Worm (Caenorhabditis elegans) whole organism, L3 larva: ENCODE measurements around the gene Y73F8A.35.
A peak's percentile ranks its signal among the peaks of the same experiment; 100 is the strongest.
"Not testable (repeated sequence)": the region's sequence is repeated elsewhere in the genome, so short reads cannot be mapped to it uniquely, and the experiment has no call there.

Source experiments
- R02D3.7 ChIP-seq: fragments of 150-350 bp; optimal IDR thresholded peaks from 2 replicates; lab custom pipeline; 2014; ENCODE audit warnings: missing biosample characterization, missing genetic modification characterization
- ZK546.5 ChIP-seq: sonication (generic microtip); optimal IDR thresholded peaks from 2 replicates; lab custom pipeline; 2017; ENCODE audit warnings: missing biosample characterization, missing genetic modification characterization
- aly-2 ChIP-seq: fragments of 150-350 bp; optimal IDR thresholded peaks from 2 replicates; lab custom pipeline; 2014; ENCODE audit warnings: missing biosample characterization, missing genetic modification characterization
- ama-1 ChIP-seq: fragments of 150-350 bp; optimal IDR thresholded peaks from 2 replicates; lab custom pipeline; 2018
- ceh-16 ChIP-seq: sonication (generic microtip); optimal IDR thresholded peaks from 2 replicates; lab custom pipeline; 2017; ENCODE audit warnings: missing biosample characterization, missing genetic modification characterization
- ceh-28 ChIP-seq: fragments of 150-350 bp; optimal IDR thresholded peaks from 2 replicates; lab custom pipeline; 2014; ENCODE audit warnings: missing biosample characterization, missing genetic modification reagents, missing genetic modification characterization
- egl-27 ChIP-seq: sonication (generic microtip); optimal IDR thresholded peaks from 4 replicates; lab custom pipeline; 2017; ENCODE audit warnings: missing biosample characterization, missing genetic modification reagents, missing genetic modification characterization
- elt-1 ChIP-seq: fragments of 150-350 bp; optimal IDR thresholded peaks from 2 replicates; lab custom pipeline; 2014; ENCODE audit warnings: missing biosample characterization, missing genetic modification characterization
- elt-2 ChIP-seq: sonication (generic microtip); optimal IDR thresholded peaks from 2 replicates; lab custom pipeline; 2016; ENCODE audit warnings: missing genetic modification reagents, mild to moderate bottlenecking, missing genetic modification characterization, missing compliant biosample characterization
- fos-1 ChIP-seq: fragments of 150-350 bp; optimal IDR thresholded peaks from 2 replicates; lab custom pipeline; 2014; ENCODE audit warnings: missing biosample characterization, missing genetic modification characterization
- lin-15B ChIP-seq: fragments of 150-350 bp; optimal IDR thresholded peaks from 2 replicates; lab custom pipeline; 2014; ENCODE audit warnings: missing biosample characterization, missing genetic modification characterization
- lin-39 ChIP-seq: fragments of 150-350 bp; optimal IDR thresholded peaks from 2 replicates; lab custom pipeline; 2018; ENCODE audit warnings: missing biosample characterization, missing genetic modification reagents, missing genetic modification characterization
- mml-1 ChIP-seq: fragments of 150-350 bp; sonication (generic microtip); optimal IDR thresholded peaks from 3 replicates; lab custom pipeline; 2014; ENCODE audit warnings: missing biosample characterization, missing genetic modification characterization
- nfya-1 ChIP-seq: sonication (generic microtip); optimal IDR thresholded peaks from 2 replicates; lab custom pipeline; 2017; ENCODE audit warnings: missing genetic modification characterization, mild to moderate bottlenecking, missing compliant biosample characterization, antibody characterized with exemption, moderate library complexity; ENCODE audit not compliant: insufficient read depth
- nhr-12 ChIP-seq: fragments of 150-350 bp; optimal IDR thresholded peaks from 2 replicates; lab custom pipeline; 2014; ENCODE audit warnings: missing biosample characterization, missing genetic modification characterization
- nhr-23 ChIP-seq: fragments of 150-350 bp; optimal IDR thresholded peaks from 2 replicates; lab custom pipeline; 2014; ENCODE audit warnings: missing biosample characterization, missing genetic modification reagents, missing genetic modification characterization
- nhr-237 ChIP-seq: fragments of 150-350 bp; optimal IDR thresholded peaks from 2 replicates; lab custom pipeline; 2014; ENCODE audit warnings: missing biosample characterization, missing genetic modification characterization
- nhr-28 ChIP-seq: fragments of 150-350 bp; optimal IDR thresholded peaks from 2 replicates; lab custom pipeline; 2014; ENCODE audit warnings: missing biosample characterization, missing genetic modification characterization
- nhr-67 ChIP-seq: fragments of 150-350 bp; optimal IDR thresholded peaks from 2 replicates; lab custom pipeline; 2014; ENCODE audit warnings: missing biosample characterization, missing genetic modification characterization
- nhr-76 ChIP-seq: fragments of 150-350 bp; sonication (generic microtip); optimal IDR thresholded peaks from 5 replicates; lab custom pipeline; 2014; ENCODE audit warnings: missing biosample characterization, missing genetic modification characterization
- nhr-77 ChIP-seq: fragments of 150-350 bp; optimal IDR thresholded peaks from 2 replicates; lab custom pipeline; 2014; ENCODE audit warnings: missing biosample characterization, missing genetic modification characterization
- pqm-1 ChIP-seq: fragments of 150-350 bp; optimal IDR thresholded peaks from 2 replicates; lab custom pipeline; 2017; ENCODE audit warnings: missing biosample characterization, missing genetic modification characterization, inconsistent platforms
- sea-2 ChIP-seq: fragments of 150-350 bp; sonication (generic microtip); optimal IDR thresholded peaks from 4 replicates; lab custom pipeline; 2014; ENCODE audit warnings: missing biosample characterization, missing genetic modification reagents, missing genetic modification characterization
- skn-1 ChIP-seq: fragments of 150-350 bp; optimal IDR thresholded peaks from 2 replicates; lab custom pipeline; 2014; ENCODE audit warnings: missing biosample characterization, missing genetic modification characterization
- snpc-4 ChIP-seq: fragments of 150-350 bp; optimal IDR thresholded peaks from 2 replicates; lab custom pipeline; 2014; ENCODE audit warnings: missing biosample characterization, missing genetic modification characterization
- tbx-2 ChIP-seq: sonication (generic microtip); optimal IDR thresholded peaks from 2 replicates; lab custom pipeline; 2016; ENCODE audit warnings: mild to moderate bottlenecking, missing genetic modification characterization, missing compliant biosample characterization
- unc-62 ChIP-seq: fragments of 150-350 bp; sonication (generic microtip); optimal IDR thresholded peaks from 4 replicates; lab custom pipeline; 2014; ENCODE audit warnings: missing biosample characterization, missing genetic modification reagents, missing genetic modification characterization
- zag-1 ChIP-seq: fragments of 150-350 bp; optimal IDR thresholded peaks from 2 replicates; lab custom pipeline; 2014; ENCODE audit warnings: missing biosample characterization, missing genetic modification characterization
- ztf-11 ChIP-seq: fragments of 150-350 bp; optimal IDR thresholded peaks from 2 replicates; lab custom pipeline; 2014; ENCODE audit warnings: missing biosample characterization, missing genetic modification characterization
- ztf-4 ChIP-seq: fragments of 150-350 bp; optimal IDR thresholded peaks from 2 replicates; lab custom pipeline; 2014; ENCODE audit warnings: missing biosample characterization, missing genetic modification characterization

Gene Y73F8A.35

DNA sequence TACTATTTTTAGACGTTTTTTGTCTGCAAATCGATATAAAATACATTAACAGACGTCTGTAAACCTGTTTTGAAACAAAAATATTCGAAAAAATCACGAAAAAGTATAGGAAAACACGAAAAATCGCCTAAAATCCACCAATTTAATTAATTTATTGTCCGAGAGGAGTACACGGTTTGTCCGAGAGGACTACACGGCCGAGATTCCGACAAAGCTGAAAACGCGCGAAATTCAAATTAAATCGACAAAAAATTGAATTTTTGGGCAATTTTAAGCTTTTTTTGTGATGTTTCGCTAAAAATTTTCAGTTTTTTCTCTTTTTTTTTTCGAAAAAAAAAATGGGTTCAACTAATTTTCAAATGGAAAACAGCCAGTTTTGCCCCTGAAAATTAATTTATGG is 13.3 kb downstream of the Y73F8A.35 start (continued):
- peak; percentile 25 for TF ChIP-seq nfya-1 (tag; lab: Kevin White, UChicago)
- no peak for TF ChIP-seq tbx-2 (tag; lab: Kevin White, UChicago)
- no peak for TF ChIP-seq egl-27 (tag; lab: Kevin White, UChicago)
- no peak for TF ChIP-seq sea-2 (GFP tag; lab: Kevin White, UChicago)
- peak; percentile 78 for TF ChIP-seq nhr-23 (tag; lab: Kevin White, UChicago)

DNA sequence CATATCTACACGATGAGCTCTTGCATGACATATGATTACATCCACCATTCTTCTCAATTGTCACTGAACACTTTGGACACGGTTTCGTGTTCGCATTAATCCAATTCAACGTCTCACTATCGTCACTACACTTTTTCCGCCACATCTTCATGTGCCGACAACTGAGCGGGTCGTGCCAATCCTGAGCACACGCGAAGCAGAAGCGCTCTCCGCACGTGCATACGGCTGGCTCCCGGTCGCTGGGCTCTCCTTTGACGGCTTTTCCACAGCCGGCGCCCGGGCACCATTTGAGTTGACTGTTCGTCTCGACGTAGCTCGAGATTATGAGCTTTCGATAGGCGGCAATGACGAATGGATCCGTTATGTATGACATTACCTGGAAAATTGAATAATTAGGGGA is 14.0 kb downstream of the Y73F8A.35 start:
- TF ChIP-seq nhr-67 (tag; lab: Kevin White, UChicago) (no peak), ztf-4 (no peak), nhr-76 (tag; lab: Kevin White, UChicago) (no peak), zag-1 (tag; lab: Kevin White, UChicago) (no peak), ceh-28 (tag; lab: Kevin White, UChicago) (no peak), snpc-4 (tag; lab: Kevin White, UChicago) (no peak), nhr-28 (tag; lab: Kevin White, UChicago) (no peak), skn-1 (tag; lab: Kevin White, UChicago) (no peak), lin-15B (tag; lab: Kevin White, UChicago) (no peak)

- no peak for TF ChIP-seq elt-2 (tag; lab: Kevin White, UChicago)
- TF ChIP-seq unc-62 (GFP tag; lab: Kevin White, UChicago), result no peak
- TF ChIP-seq egl-27 (tag; lab: Kevin White, UChicago), result no peak
- no peak for TF ChIP-seq sea-2 (GFP tag; lab: Kevin White, UChicago)
- TF ChIP-seq nhr-237 (tag; lab: Kevin White, UChicago), result no peak
- TF ChIP-seq elt-1 (tag; lab: Kevin White, UChicago), result no peak
- no peak for TF ChIP-seq ZK546.5 (tag; lab: Kevin White, UChicago)
- TF ChIP-seq nhr-12 (tag; lab: Kevin White, UChicago), result no peak
- TF ChIP-seq ztf-11 (tag; lab: Kevin White, UChicago), result no peak
- TF ChIP-seq pqm-1 (tag; lab: Kevin White, UChicago), result no peak
- TF ChIP-seq fos-1 (tag; lab: Kevin White, UChicago), result no peak
- no peak for TF ChIP-seq zag-1 (tag; lab: Kevin White, UChicago)
- TF ChIP-seq aly-2 (tag; lab: Kevin White, UChicago), result no peak
Observed at ce11 chrIV:15524923-15525322, 14.8 kb downstream of the Y73F8A.35 start.

- TF ChIP-seq ceh-16 (tag; lab: Kevin White, UChicago), result no peak
- TF ChIP-seq nhr-77 (tag; lab: Kevin White, UChicago), result no peak
- TF ChIP-seq lin-39, result no peak
- TF ChIP-seq nfya-1 (tag; lab: Kevin White, UChicago), result no peak
- no peak for TF ChIP-seq tbx-2 (tag; lab: Kevin White, UChicago)
Observed at ce11 chrIV:15523700-15524099, 16.0 kb downstream of the Y73F8A.35 start.

- TF ChIP-seq zag-1 (tag; lab: Kevin White, UChicago); ceh-16 (tag; lab: Kevin White, UChicago); ama-1 (lab: Kevin White, UChicago): not testable (repeated sequence)
- TF ChIP-seq, all 47 proteins: peak for 0; not testable (repeated sequence) for 47
Observed at ce11 chrIV:15521342-15521741, 18.4 kb downstream of the Y73F8A.35 start, which contains the start of gene Y73F8A.32. Y73F8A.32 (minus strand) TSS chrIV:15521442.

- no peak for TF ChIP-seq mml-1
- no peak for TF ChIP-seq R02D3.7
- TF ChIP-seq egl-27 (tag; lab: Kevin White, UChicago), result no peak
- TF ChIP-seq nhr-77 (tag; lab: Kevin White, UChicago), result no peak
- TF ChIP-seq, all 47 proteins: peak for 0
Observed at ce11 chrIV:15497263-15497662, 42.5 kb downstream of the Y73F8A.35 start, which contains the start of gene acr-24. acr-24 (plus strand) TSS chrIV:15497563.
